Worm (Caenorhabditis elegans): Measurements from ENCODE around the gene math-10.

math-10 gene

DNA sequence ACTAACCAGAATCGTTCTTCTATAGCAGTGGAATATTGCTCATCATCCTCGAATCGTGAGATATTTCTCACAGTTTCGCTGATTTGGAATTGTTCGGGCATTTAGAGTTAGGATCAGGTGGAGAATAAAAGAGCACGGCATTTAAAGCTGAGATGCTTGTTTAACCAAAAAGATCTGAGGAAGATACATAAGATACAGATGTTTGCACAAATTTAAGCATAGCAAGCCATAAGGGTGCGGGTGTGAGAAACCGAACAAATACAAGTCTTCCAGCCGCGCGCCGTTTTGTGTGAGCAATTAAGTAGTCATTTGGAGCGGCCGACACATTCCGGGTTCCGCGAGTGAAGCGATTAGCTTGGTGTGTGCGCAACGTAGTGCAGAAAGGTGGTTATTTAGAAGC, 15.0 kb downstream of the math-10 start, which contains the start of gene math-7 (continued):
- no peak for TF ChIP-seq unc-62 (GFP tag; optimal IDR thresholded peaks at IDR 0.05)

DNA sequence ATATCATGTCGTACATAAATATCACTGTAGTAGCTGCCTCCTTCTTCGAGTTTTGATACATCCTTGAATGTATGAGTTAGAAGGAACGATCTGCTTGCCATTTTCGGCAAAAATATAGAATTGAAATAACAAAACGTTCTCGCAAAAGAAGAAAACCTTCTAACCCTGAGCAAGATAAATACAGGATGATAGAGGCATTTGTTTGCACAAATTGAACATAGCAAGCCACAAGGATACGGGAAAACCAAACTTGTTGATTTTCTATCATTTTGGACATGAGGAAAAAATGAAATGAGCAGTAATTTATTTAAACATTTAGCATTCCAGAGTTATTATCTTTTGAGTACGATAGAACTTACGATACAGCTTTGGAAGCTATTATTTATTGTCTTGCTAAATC, 17.7 kb downstream of the math-10 start, which contains the start of gene math-8:
math-8 (minus strand) TSS at position 101 of the 400 bp plus-strand sequence.
- TF ChIP-seq unc-98 (GFP tag; IDR thresholded peaks at IDR 0.05) (no peak), hlh-4 (tag; optimal IDR thresholded peaks at IDR 0.05) (no peak), F16B12.6 (tag; optimal IDR thresholded peaks at IDR 0.05) (no peak), lin-39 (tag; optimal IDR thresholded peaks at IDR 0.05) (no peak), nhr-76 (tag; optimal IDR thresholded peaks at IDR 0.05) (no peak), nhr-11 (tag; optimal IDR thresholded peaks at IDR 0.05) (no peak), nhr-90 (tag; optimal IDR thresholded peaks at IDR 0.05; ENCODE audit: poor library complexity) (no peak), unc-62 (GFP tag; optimal IDR thresholded peaks at IDR 0.05) (no peak), ceh-63 (GFP tag; optimal IDR thresholded peaks at IDR 0.05) (no peak), pqm-1 (tag; optimal IDR thresholded peaks at IDR 0.05) (no peak), mef-2 (tag; optimal IDR thresholded peaks at IDR 0.05) (no peak), hpl-2 (GFP tag; optimal IDR thresholded peaks at IDR 0.05) (no peak), ztf-4 (tag; optimal IDR thresholded peaks at IDR 0.05) (no peak), jun-1 (tag; optimal IDR thresholded peaks at IDR 0.05) (no peak), egl-27 (tag; optimal IDR thresholded peaks at IDR 0.05) (no peak), efl-1 (optimal IDR thresholded peaks at IDR 0.05) (no peak), efl-1 (GFP tag; optimal IDR thresholded peaks at IDR 0.05 in 1 of 2) (no peak), unc-86 (tag; optimal IDR thresholded peaks at IDR 0.05) (no peak)

DNA sequence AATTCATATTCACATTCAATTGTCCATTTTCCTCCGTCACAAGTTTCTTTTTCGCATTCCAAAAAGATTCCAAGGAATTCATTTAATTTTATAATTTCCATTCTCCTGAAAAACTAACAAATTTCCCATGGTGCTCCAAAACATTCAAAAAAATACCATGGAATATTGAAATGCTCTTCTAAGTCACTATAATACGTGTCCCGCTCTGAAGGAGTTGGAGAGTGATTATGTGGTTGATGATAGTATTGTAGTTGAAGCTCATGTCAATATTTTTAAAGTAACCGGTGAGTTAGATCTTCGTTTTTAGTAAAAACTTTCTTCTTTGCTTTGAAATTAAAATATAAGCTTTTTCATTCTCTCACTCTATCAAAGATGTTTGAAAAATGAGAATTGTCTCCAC, 19.3 kb downstream of the math-10 start, which contains the start of gene math-9:
math-9 (minus strand) TSS at position 101 of the 400 bp plus-strand sequence.
- TF ChIP-seq efl-1 (optimal IDR thresholded peaks at IDR 0.05) (no peak), efl-1 (GFP tag; optimal IDR thresholded peaks at IDR 0.05 in 1 of 2) (peak in 1 of 2 experiments; percentile 45), nhr-28 (tag; optimal IDR thresholded peaks at IDR 0.05) (no peak)

DNA sequence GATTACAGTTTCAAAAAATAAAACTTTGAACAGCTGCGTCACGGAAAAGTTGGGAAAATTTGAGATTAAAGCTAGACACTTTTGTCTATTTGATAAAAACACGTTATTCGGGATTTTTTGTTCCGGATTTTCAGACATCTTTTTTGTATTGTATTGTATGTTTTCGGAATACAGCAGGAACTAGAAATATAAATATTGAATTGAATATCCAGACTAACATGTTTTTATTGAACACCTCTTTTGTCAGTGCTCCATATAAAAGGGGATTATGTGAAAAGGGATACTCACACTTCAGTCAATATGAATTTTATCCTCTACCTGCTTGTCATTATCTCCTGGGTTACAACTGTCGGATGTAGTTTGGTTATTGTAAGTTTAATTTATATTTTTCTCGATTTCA, 22.6 kb downstream of the math-10 start, which contains the start of gene C16C4.1:
C16C4.1 (plus strand) TSS at position 301 of the 400 bp plus-strand sequence.
- TF ChIP-seq nhr-90 (tag; optimal IDR thresholded peaks at IDR 0.05; ENCODE audit: poor library complexity) (no peak), aly-2 (tag; optimal IDR thresholded peaks at IDR 0.05) (no peak), lir-3 (tag; optimal IDR thresholded peaks at IDR 0.05; ENCODE audit: poor library complexity) (no peak), lin-15B (tag; optimal IDR thresholded peaks at IDR 0.05) (no peak), pqm-1 (tag; optimal IDR thresholded peaks at IDR 0.05) (no peak), fos-1 (tag; optimal IDR thresholded peaks at IDR 0.05) (no peak), egl-27 (tag; optimal IDR thresholded peaks at IDR 0.05) (no peak), unc-98 (GFP tag; IDR thresholded peaks at IDR 0.05) (no peak), mdl-1 (tag; optimal IDR thresholded peaks at IDR 0.05) (no peak), skn-1 (tag; optimal IDR thresholded peaks at IDR 0.05) (no peak), fkh-8 (tag; optimal IDR thresholded peaks at IDR 0.05) (no peak), hlh-17 (GFP tag; optimal IDR thresholded peaks at IDR 0.05; ENCODE audit: borderline replicate concordance) (no peak), ztf-11 (tag; optimal IDR thresholded peaks at IDR 0.05) (no peak), ztf-4 (tag; optimal IDR thresholded peaks at IDR 0.05) (no peak), nhr-85 (tag) (no peak), efl-3 (GFP tag; optimal IDR thresholded peaks at IDR 0.05) (no peak)

DNA sequence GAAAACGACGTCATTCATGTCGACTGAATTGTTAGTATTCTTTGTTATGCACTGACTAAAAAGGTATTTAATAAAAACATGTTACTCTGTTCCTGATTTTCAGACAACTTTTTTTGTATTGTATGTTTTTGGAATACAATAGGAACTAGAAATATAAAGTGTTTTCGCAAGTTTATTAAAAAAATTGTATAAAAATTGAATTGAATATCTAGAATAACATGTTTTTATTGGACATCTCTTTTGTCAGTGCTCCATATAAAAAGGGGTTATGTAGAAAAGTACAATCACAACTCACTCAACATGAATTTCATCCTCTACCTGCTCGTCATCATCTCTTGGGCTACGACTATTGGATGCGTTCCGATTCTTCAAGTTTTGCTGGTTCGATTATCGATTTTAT, 23.9 kb downstream of the math-10 start, which contains the start of gene C46F9.5:
C46F9.5 (plus strand) TSS at position 301 of the 400 bp plus-strand sequence.
- no peak for TF ChIP-seq tbx-2 (tag; optimal IDR thresholded peaks at IDR 0.05)
- no peak for TF ChIP-seq lin-15B (tag; optimal IDR thresholded peaks at IDR 0.05)
- TF ChIP-seq alr-1 (tag; optimal IDR thresholded peaks at IDR 0.05; ENCODE audit: borderline replicate concordance) = no peak
- no peak for TF ChIP-seq elt-2 (tag; optimal IDR thresholded peaks at IDR 0.05)
- TF ChIP-seq isw-1 (GFP tag; IDR thresholded peaks at IDR 0.05) = no peak
- TF ChIP-seq ztf-4 (tag; optimal IDR thresholded peaks at IDR 0.05) = no peak
- no peak for TF ChIP-seq ceh-90 (tag; optimal IDR thresholded peaks at IDR 0.05)
- TF ChIP-seq hpl-2 (GFP tag; optimal IDR thresholded peaks at IDR 0.05) = no peak
- TF ChIP-seq nhr-20 (tag; optimal IDR thresholded peaks at IDR 0.05) = no peak

All from whole organism, L1 larva.